Worm (Caenorhabditis elegans): ENCODE results near the gene F22H10.3.
A peak's percentile ranks its signal among the peaks of the same experiment; 100 is the strongest.

ce11 chrX:16675712-16676111 lies 1.8 kb downstream of the F22H10.3 start:
- TF ChIP-seq daf-16 (GFP tag; optimal IDR thresholded peaks at IDR 0.05) (no peak), daf-16 (tag; optimal IDR thresholded peaks at IDR 0.05) (peak; percentile 55), dmd-6 (GFP tag; IDR thresholded peaks at IDR 0.05) (no peak), snpc-1.2 (GFP tag; IDR thresholded peaks at IDR 0.05) (no peak), zag-1 (tag; optimal IDR thresholded peaks at IDR 0.05) (no peak), nhr-11 (tag; optimal IDR thresholded peaks at IDR 0.05) (no peak), ama-1 (optimal IDR thresholded peaks at IDR 0.05) (no peak), dmd-8 (GFP tag; IDR thresholded peaks at IDR 0.05) (no peak), ceh-62 (tag; optimal IDR thresholded peaks at IDR 0.05) (no peak), snpc-4 (tag; optimal IDR thresholded peaks at IDR 0.05) (no peak)
